Worm (Caenorhabditis elegans) whole organism, L2 larva: ENCODE results near the gene ZK666.15.

ENCODE experiments used
- C34F6.9 ChIP-seq: fragments of 150-350 bp; optimal IDR thresholded peaks from 2 replicates; lab custom pipeline; 2014; ENCODE audit warnings: missing biosample characterization, missing genetic modification characterization
- R02D3.7 ChIP-seq: fragments of 150-350 bp; optimal IDR thresholded peaks from 2 replicates; lab custom pipeline; 2014; ENCODE audit warnings: missing biosample characterization, missing genetic modification characterization
- Y55F3AM.14 ChIP-seq: fragments of 200-800 bp; sonication (Bioruptor generic); optimal IDR thresholded peaks from 2 replicates; lab custom pipeline; 2018; ENCODE audit warnings: mild to moderate bottlenecking, missing genetic modification characterization, missing compliant biosample characterization
- aly-2 ChIP-seq: fragments of 150-350 bp; optimal IDR thresholded peaks from 2 replicates; lab custom pipeline; 2014; ENCODE audit warnings: missing biosample characterization, missing genetic modification characterization
- ama-1 ChIP-seq: fragments of 150-350 bp; optimal IDR thresholded peaks from 2 replicates; lab custom pipeline; 2018; ENCODE audit warnings: inconsistent platforms
- ceh-16 ChIP-seq: fragments of 150-350 bp; optimal IDR thresholded peaks from 2 replicates; lab custom pipeline; 2014; ENCODE audit warnings: missing biosample characterization, missing genetic modification characterization
- crh-2 ChIP-seq: sonication (generic microtip); optimal IDR thresholded peaks from 2 replicates; lab custom pipeline; 2017; ENCODE audit warnings: missing biosample characterization, missing genetic modification characterization
- dmd-4 ChIP-seq: sonication (generic microtip); optimal IDR thresholded peaks from 2 replicates; lab custom pipeline; 2017; ENCODE audit warnings: missing biosample characterization, missing genetic modification characterization
- egl-27 ChIP-seq: sonication (generic microtip); optimal IDR thresholded peaks from 3 replicates; lab custom pipeline; 2017; ENCODE audit warnings: missing biosample characterization, missing genetic modification reagents, missing genetic modification characterization
- elt-1 ChIP-seq: fragments of 150-350 bp; optimal IDR thresholded peaks from 2 replicates; lab custom pipeline; 2014; ENCODE audit warnings: missing biosample characterization, missing genetic modification characterization
- elt-3 ChIP-seq: sonication (generic microtip); optimal IDR thresholded peaks from 2 replicates; lab custom pipeline; 2017; ENCODE audit warnings: missing biosample characterization, missing genetic modification characterization
- fos-1 ChIP-seq: fragments of 150-350 bp; optimal IDR thresholded peaks from 2 replicates; lab custom pipeline; 2014; ENCODE audit warnings: missing biosample characterization, missing genetic modification characterization
- gmeb-1 ChIP-seq: fragments of 150-350 bp; optimal IDR thresholded peaks from 2 replicates; lab custom pipeline; 2014; ENCODE audit warnings: missing biosample characterization, missing genetic modification characterization
- lin-11 ChIP-seq: fragments of 150-350 bp; sonication (generic microtip); optimal IDR thresholded peaks from 2 replicates; lab custom pipeline; 2014; ENCODE audit warnings: missing biosample characterization, missing genetic modification characterization, inconsistent platforms, mixed read lengths
- lin-13 ChIP-seq: fragments of 150-350 bp; optimal IDR thresholded peaks from 2 replicates; lab custom pipeline; 2014; ENCODE audit warnings: missing biosample characterization, missing genetic modification reagents, missing genetic modification characterization
- lin-39 ChIP-seq: fragments of 150-350 bp; optimal IDR thresholded peaks from 2 replicates; lab custom pipeline; 2014; ENCODE audit warnings: missing biosample characterization, missing genetic modification reagents, missing genetic modification characterization
- mab-5 ChIP-seq: fragments of 150-350 bp; optimal IDR thresholded peaks from 2 replicates; lab custom pipeline; 2014; ENCODE audit warnings: missing biosample characterization, missing genetic modification characterization
- nhr-12 ChIP-seq: fragments of 150-350 bp; optimal IDR thresholded peaks from 2 replicates; lab custom pipeline; 2014; ENCODE audit warnings: missing biosample characterization, missing genetic modification characterization
- nhr-21 ChIP-seq: fragments of 150-350 bp; optimal IDR thresholded peaks from 2 replicates; lab custom pipeline; 2014; ENCODE audit warnings: missing biosample characterization, missing genetic modification characterization
- nhr-25 ChIP-seq: fragments of 150-350 bp; sonication (generic microtip); optimal IDR thresholded peaks from 3 replicates; lab custom pipeline; 2014; ENCODE audit warnings: missing biosample characterization, missing genetic modification characterization
- nhr-6 ChIP-seq: fragments of 150-350 bp; optimal IDR thresholded peaks from 2 replicates; lab custom pipeline; 2014; ENCODE audit warnings: missing biosample characterization, missing genetic modification characterization
- sem-4 ChIP-seq: fragments of 150-350 bp; optimal IDR thresholded peaks from 2 replicates; lab custom pipeline; 2014; ENCODE audit warnings: missing biosample characterization, missing genetic modification reagents, missing genetic modification characterization
- skn-1 ChIP-seq: sonication (generic microtip); optimal IDR thresholded peaks from 2 replicates; lab custom pipeline; 2017; ENCODE audit warnings: missing biosample characterization, missing genetic modification characterization
- sma-3 ChIP-seq: sonication (generic microtip); optimal IDR thresholded peaks from 2 replicates; lab custom pipeline; 2016; ENCODE audit warnings: missing genetic modification reagents, missing genetic modification characterization, missing compliant biosample characterization
- sma-9 ChIP-seq, 2 experiments: fragments of 150-350 bp in 1 of 2; sonication (generic microtip) in 1 of 2; optimal IDR thresholded peaks; 2 replicates each; lab custom pipeline; 2014 to 2016; ENCODE audit warnings: missing genetic modification characterization in 2 of 2, mild to moderate bottlenecking in 1 of 2, missing biosample characterization in 1 of 2, missing compliant biosample characterization in 1 of 2, missing genetic modification reagents in 1 of 2, moderate library complexity in 1 of 2
- unc-39 ChIP-seq: fragments of 150-350 bp; optimal IDR thresholded peaks from 2 replicates; lab custom pipeline; 2014; ENCODE audit warnings: missing biosample characterization, missing genetic modification characterization
- unc-55 ChIP-seq: fragments of 150-350 bp; sonication (generic microtip); optimal IDR thresholded peaks from 3 replicates; lab custom pipeline; 2014; ENCODE audit warnings: missing biosample characterization, missing genetic modification reagents, missing genetic modification characterization
- unc-62 ChIP-seq: fragments of 150-350 bp; optimal IDR thresholded peaks from 2 replicates; lab custom pipeline; 2014; ENCODE audit warnings: missing biosample characterization, missing genetic modification reagents, missing genetic modification characterization
- zag-1 ChIP-seq: fragments of 150-350 bp; optimal IDR thresholded peaks from 2 replicates; lab custom pipeline; 2014; ENCODE audit warnings: missing biosample characterization, missing genetic modification characterization
- ztf-1 ChIP-seq: fragments of 200-800 bp; sonication (Bioruptor generic); conservative IDR thresholded peaks from 2 replicates; pipeline ENCODE4 v1.3.6; 2022; ENCODE audit warnings: missing genetic modification characterization, missing compliant biosample characterization
- ztf-11 ChIP-seq: sonication (generic microtip); optimal IDR thresholded peaks from 2 replicates; lab custom pipeline; 2017; ENCODE audit warnings: missing biosample characterization, missing genetic modification characterization
- ztf-4 ChIP-seq: fragments of 150-350 bp; optimal IDR thresholded peaks from 2 replicates; lab custom pipeline; 2014; ENCODE audit warnings: missing biosample characterization, missing genetic modification characterization

ZK666.15 gene

ce11 chrII:10476959-10477358 lies 9.9 kb upstream of the ZK666.15 start, which contains the start of gene ZK666.4:
ZK666.4 (plus strand) TSS chrII:10477259.
- no peak for TF ChIP-seq unc-62 (GFP tag; lab: Kevin White, UChicago)
- TF ChIP-seq nhr-25 (tag; lab: Kevin White, UChicago): no peak
- no peak for TF ChIP-seq sem-4 (tag; lab: Kevin White, UChicago)
- TF ChIP-seq lin-13 (GFP tag; lab: Kevin White, UChicago): no peak
- no peak for TF ChIP-seq elt-1 (tag; lab: Kevin White, UChicago)
- TF ChIP-seq lin-39 (tag; lab: Kevin White, UChicago): no peak
- no peak for TF ChIP-seq Y55F3AM.14 (GFP tag; lab: Kevin White, UChicago)
- no peak for TF ChIP-seq crh-2
- TF ChIP-seq ztf-11 (tag; lab: Kevin White, UChicago): no peak
- TF ChIP-seq R02D3.7 (tag; lab: Kevin White, UChicago): no peak
- no peak for TF ChIP-seq C34F6.9 (tag; lab: Kevin White, UChicago)
- TF ChIP-seq mab-5 (tag; lab: Kevin White, UChicago): no peak
- no peak for TF ChIP-seq nhr-6 (tag; lab: Kevin White, UChicago)
- no peak for TF ChIP-seq unc-39 (tag; lab: Kevin White, UChicago)
- no peak for TF ChIP-seq unc-55 (GFP tag; lab: Kevin White, UChicago)
- no peak for TF ChIP-seq nhr-12 (tag; lab: Kevin White, UChicago)
- no peak for TF ChIP-seq zag-1 (tag; lab: Kevin White, UChicago)
- no peak for TF ChIP-seq ztf-4 (tag; lab: Kevin White, UChicago)

ce11 chrII:10479348-10479747 lies 7.5 kb upstream of the ZK666.15 start, which contains the start of gene clec-59:
clec-59 (minus strand) TSS chrII:10479448.
- TF ChIP-seq lin-11 (tag; lab: Kevin White, UChicago): no peak
- TF ChIP-seq aly-2 (tag; lab: Kevin White, UChicago): no peak
- no peak for TF ChIP-seq elt-3
- no peak for TF ChIP-seq elt-1 (tag; lab: Kevin White, UChicago)
- TF ChIP-seq lin-13 (GFP tag; lab: Kevin White, UChicago): no peak
- TF ChIP-seq ama-1 (lab: Kevin White, UChicago): no peak
- TF ChIP-seq gmeb-1 (tag; lab: Kevin White, UChicago): no peak
- no peak for TF ChIP-seq unc-62 (GFP tag; lab: Kevin White, UChicago)
- no peak for TF ChIP-seq nhr-21 (tag; lab: Kevin White, UChicago)
- no peak for TF ChIP-seq dmd-4 (tag; lab: Kevin White, UChicago)
- TF ChIP-seq sma-9 (GFP tag; optimal IDR thresholded peaks at IDR 0.05; lab: Kevin White, UChicago): no peak
- no peak for TF ChIP-seq sma-9 (tag; optimal IDR thresholded peaks at IDR 0.05; lab: Kevin White, UChicago)
- no peak for TF ChIP-seq sem-4 (tag; lab: Kevin White, UChicago)
- no peak for TF ChIP-seq crh-2
- TF ChIP-seq ztf-4 (tag; lab: Kevin White, UChicago): no peak
- TF ChIP-seq skn-1 (tag; lab: Kevin White, UChicago): no peak
- TF ChIP-seq egl-27 (tag; lab: Kevin White, UChicago): no peak

- TF ChIP-seq crh-2 (no peak), mab-5 (tag; lab: Kevin White, UChicago) (no peak), ceh-16 (tag; lab: Kevin White, UChicago) (no peak), nhr-12 (tag; lab: Kevin White, UChicago) (no peak), nhr-6 (tag; lab: Kevin White, UChicago) (no peak)
Measured at ce11 chrII:10480043-10480442, 6.8 kb upstream of the ZK666.15 start.

ce11 chrII:10481824-10482556 lies 4.8 kb upstream of the ZK666.15 start, which contains the start of the genes clec-60 and ZK666.11:
clec-60 (minus strand) TSS chrII:10481874.
ZK666.11 (plus strand) TSS chrII:10482522.
- TF ChIP-seq lin-11 (tag; lab: Kevin White, UChicago): no peak
- TF ChIP-seq ztf-1 (GFP tag; lab: Robert Waterston, UW): no peak
- peak; percentile 28 for TF ChIP-seq fos-1 (tag; lab: Kevin White, UChicago)
- no peak for TF ChIP-seq Y55F3AM.14 (GFP tag; lab: Kevin White, UChicago)
- no peak for TF ChIP-seq sma-3 (GFP tag; lab: Kevin White, UChicago)
- TF ChIP-seq mab-5 (tag; lab: Kevin White, UChicago): no peak
- TF ChIP-seq C34F6.9 (tag; lab: Kevin White, UChicago): no peak
